Worm (Caenorhabditis elegans) whole organism, L1 larva: ENCODE measurements around the gene F01F1.3.

ENCODE experiments used
- C04F5.9 ChIP-seq: sonication (generic microtip); optimal IDR thresholded peaks from 2 replicates; lab custom pipeline; 2016; ENCODE audit warnings: missing genetic modification characterization, missing compliant biosample characterization
- C16A3.4 ChIP-seq: fragments of 150-350 bp; optimal IDR thresholded peaks from 2 replicates; lab custom pipeline; 2014; ENCODE audit warnings: missing biosample characterization, missing genetic modification characterization
- F16B12.6 ChIP-seq: fragments of 150-350 bp; optimal IDR thresholded peaks from 2 replicates; lab custom pipeline; 2014; ENCODE audit warnings: missing biosample characterization, missing genetic modification characterization
- Y116A8C.19 ChIP-seq: sonication (generic microtip); optimal IDR thresholded peaks from 2 replicates; lab custom pipeline; 2016; ENCODE audit warnings: missing compliant biosample characterization, missing genetic modification characterization, borderline replicate concordance
- aha-1 ChIP-seq: fragments of 150-350 bp; optimal IDR thresholded peaks from 2 replicates; lab custom pipeline; 2014; ENCODE audit warnings: missing biosample characterization, missing genetic modification characterization
- alr-1 ChIP-seq: fragments of 200-800 bp; sonication (Bioruptor generic); optimal IDR thresholded peaks from 2 replicates; lab custom pipeline; 2018; ENCODE audit warnings: borderline replicate concordance, mild to moderate bottlenecking, missing genetic modification characterization, missing compliant biosample characterization
- blmp-1 ChIP-seq: fragments of 150-350 bp; optimal IDR thresholded peaks from 2 replicates; lab custom pipeline; 2014; ENCODE audit warnings: missing biosample characterization, missing genetic modification characterization
- ceh-63 ChIP-seq: fragments of 200-800 bp; sonication (Bioruptor generic); optimal IDR thresholded peaks from 2 replicates; lab custom pipeline; 2018; ENCODE audit warnings: mild to moderate bottlenecking, missing genetic modification characterization, missing compliant biosample characterization
- ceh-82 ChIP-seq, 3 experiments: fragments of 150-350 bp in 1 of 3; sonication (generic microtip) in 2 of 3; optimal IDR thresholded peaks; 2 replicates each; lab custom pipeline; 2014 to 2017; ENCODE audit warnings: missing biosample characterization in 3 of 3, missing genetic modification characterization in 3 of 3
- ceh-88 ChIP-seq: fragments of 200-800 bp; sonication (Bioruptor generic); IDR thresholded peaks from 2 replicates; pipeline ENCODE4 v1.3.6; 2022; ENCODE audit warnings: missing genetic modification characterization, missing compliant biosample characterization
- ceh-90 ChIP-seq: sonication (generic microtip); optimal IDR thresholded peaks from 2 replicates; lab custom pipeline; 2016; ENCODE audit warnings: missing genetic modification characterization, missing compliant biosample characterization
- egl-13 ChIP-seq: sonication (generic microtip); optimal IDR thresholded peaks from 2 replicates; lab custom pipeline; 2016; ENCODE audit warnings: missing genotype, missing genetic modification reagents, missing genetic modification characterization, missing compliant biosample characterization
- egl-27 ChIP-seq, 2 experiments: fragments of 150-350 bp in 1 of 2; sonication (generic microtip); optimal IDR thresholded peaks; 3 replicates each; lab custom pipeline; 2017 to 2018; ENCODE audit warnings: missing biosample characterization in 2 of 2, missing genetic modification characterization in 2 of 2, missing genetic modification reagents in 2 of 2
- elt-3 ChIP-seq, 6 experiments: fragments of 150-350 bp in 1 of 6; sonication (generic microtip); optimal IDR thresholded peaks; 2 replicates each; lab custom pipeline; 2017 to 2018; ENCODE audit warnings: missing biosample characterization in 6 of 6, missing genetic modification characterization in 6 of 6, inconsistent platforms in 1 of 6
- fkh-4 ChIP-seq: sonication (generic microtip); optimal IDR thresholded peaks from 2 replicates; lab custom pipeline; 2016; ENCODE audit warnings: missing compliant biosample characterization, missing genetic modification characterization, borderline replicate concordance
- fkh-8 ChIP-seq: sonication (generic microtip); optimal IDR thresholded peaks from 2 replicates; lab custom pipeline; 2016; ENCODE audit warnings: mild to moderate bottlenecking, missing genetic modification characterization, missing compliant biosample characterization
- fos-1 ChIP-seq: fragments of 150-350 bp; optimal IDR thresholded peaks from 2 replicates; lab custom pipeline; 2014; ENCODE audit warnings: missing biosample characterization, missing genetic modification characterization
- grh-1 ChIP-seq: fragments of 200-800 bp; sonication (Bioruptor generic); IDR thresholded peaks from 2 replicates; pipeline ENCODE4 v1.3.6; 2022; ENCODE audit warnings: missing genetic modification reagents, missing genetic modification characterization, missing compliant biosample characterization
- hpl-2 ChIP-seq: fragments of 150-350 bp; optimal IDR thresholded peaks from 2 replicates; lab custom pipeline; 2014; ENCODE audit warnings: missing biosample characterization, missing genetic modification reagents, missing genetic modification characterization
- irx-1 ChIP-seq: sonication (generic microtip); optimal IDR thresholded peaks from 2 replicates; lab custom pipeline; 2016; ENCODE audit warnings: missing genetic modification characterization, missing compliant biosample characterization
- jun-1 ChIP-seq: fragments of 150-350 bp; optimal IDR thresholded peaks from 2 replicates; lab custom pipeline; 2014; ENCODE audit warnings: missing biosample characterization, missing genetic modification reagents, missing genetic modification characterization
- lin-13 ChIP-seq: fragments of 150-350 bp; optimal IDR thresholded peaks from 2 replicates; lab custom pipeline; 2014; ENCODE audit warnings: missing biosample characterization, missing genetic modification reagents, missing genetic modification characterization
- lin-14 ChIP-seq: fragments of 200-800 bp; sonication (Bioruptor generic); optimal IDR thresholded peaks from 2 replicates; lab custom pipeline; 2018; ENCODE audit warnings: mild to moderate bottlenecking, missing genetic modification characterization, moderate library complexity, missing compliant biosample characterization
- lin-15B ChIP-seq: fragments of 150-350 bp; sonication (generic microtip); optimal IDR thresholded peaks from 3 replicates; lab custom pipeline; 2014; ENCODE audit warnings: missing biosample characterization, missing genetic modification characterization
- lin-39 ChIP-seq: fragments of 150-350 bp; optimal IDR thresholded peaks from 2 replicates; lab custom pipeline; 2014; ENCODE audit warnings: missing biosample characterization, missing genetic modification reagents, missing genetic modification characterization
- lir-3 ChIP-seq: sonication (generic microtip); optimal IDR thresholded peaks from 2 replicates; lab custom pipeline; 2016; ENCODE audit warnings: mild to moderate bottlenecking, missing genetic modification characterization, moderate library complexity, missing compliant biosample characterization; ENCODE audit not compliant: poor library complexity
- lsy-2 ChIP-seq, 2 experiments: fragments of 150-350 bp; optimal IDR thresholded peaks; 2 replicates each; lab custom pipeline; 2014; ENCODE audit warnings: missing biosample characterization in 2 of 2, missing genetic modification characterization in 2 of 2
- mdl-1 ChIP-seq, 2 experiments: fragments of 150-350 bp; optimal IDR thresholded peaks; 2 replicates each; lab custom pipeline; 2014 to 2017; ENCODE audit warnings: missing biosample characterization in 2 of 2, missing genetic modification characterization in 2 of 2, inconsistent platforms in 1 of 2
- mep-1 ChIP-seq: fragments of 150-350 bp; optimal IDR thresholded peaks from 2 replicates; lab custom pipeline; 2014; ENCODE audit warnings: missing biosample characterization, missing genetic modification characterization
- nhr-19 ChIP-seq: fragments of 200-800 bp; sonication (Bioruptor generic); conservative IDR thresholded peaks from 2 replicates; pipeline ENCODE4 v1.3.6; 2022; ENCODE audit warnings: missing genetic modification characterization, missing compliant biosample characterization
- nhr-20 ChIP-seq: sonication (generic microtip); optimal IDR thresholded peaks from 2 replicates; lab custom pipeline; 2016; ENCODE audit warnings: mild to moderate bottlenecking, missing genetic modification characterization, missing compliant biosample characterization
- nhr-237 ChIP-seq: fragments of 150-350 bp; optimal IDR thresholded peaks from 2 replicates; lab custom pipeline; 2014; ENCODE audit warnings: missing biosample characterization, missing genetic modification characterization
- nhr-47 ChIP-seq: sonication (generic microtip); optimal IDR thresholded peaks from 2 replicates; lab custom pipeline; 2016; ENCODE audit warnings: mild to moderate bottlenecking, missing genetic modification characterization, moderate library complexity, missing compliant biosample characterization
- nhr-76 ChIP-seq: sonication (generic microtip); optimal IDR thresholded peaks from 2 replicates; lab custom pipeline; 2017; ENCODE audit warnings: missing biosample characterization, missing genetic modification characterization
- nhr-77 ChIP-seq: fragments of 150-350 bp; optimal IDR thresholded peaks from 2 replicates; lab custom pipeline; 2014; ENCODE audit warnings: missing biosample characterization, missing genetic modification characterization
- nhr-85 ChIP-seq: sonication (generic microtip); peaks from one replicate; lab custom pipeline; 2016; ENCODE audit warnings: missing genetic modification characterization, inconsistent platforms, missing compliant biosample characterization
- pag-3 ChIP-seq: sonication (generic microtip); optimal IDR thresholded peaks from 2 replicates; lab custom pipeline; 2017; ENCODE audit warnings: missing genetic modification characterization, mild to moderate bottlenecking, missing compliant biosample characterization, antibody characterized with exemption, borderline replicate concordance; ENCODE audit not compliant: insufficient read depth
- pax-3 ChIP-seq: fragments of 200-800 bp; sonication (Bioruptor generic); optimal IDR thresholded peaks from 2 replicates; lab custom pipeline; 2018; ENCODE audit warnings: mild to moderate bottlenecking, missing genetic modification characterization, moderate library complexity, missing compliant biosample characterization
- pqm-1 ChIP-seq: sonication (generic microtip); optimal IDR thresholded peaks from 3 replicates; lab custom pipeline; 2017; ENCODE audit warnings: missing biosample characterization, missing genetic modification characterization
- rnt-1 ChIP-seq: sonication (generic microtip); optimal IDR thresholded peaks from 2 replicates; lab custom pipeline; 2016; ENCODE audit warnings: mild to moderate bottlenecking, missing genetic modification characterization, moderate library complexity, missing compliant biosample characterization
- skn-1 ChIP-seq: fragments of 150-350 bp; optimal IDR thresholded peaks from 2 replicates; lab custom pipeline; 2014; ENCODE audit warnings: missing biosample characterization, missing genetic modification characterization
- snu-23 ChIP-seq: sonication (generic microtip); optimal IDR thresholded peaks from 2 replicates; lab custom pipeline; 2016; ENCODE audit warnings: missing genetic modification characterization, missing compliant biosample characterization
- sox-4 ChIP-seq: sonication (generic microtip); optimal IDR thresholded peaks from 2 replicates; lab custom pipeline; 2016; ENCODE audit warnings: missing genetic modification characterization, missing compliant biosample characterization
- swsn-7 ChIP-seq: sonication (generic microtip); optimal IDR thresholded peaks from 2 replicates; lab custom pipeline; 2016; ENCODE audit warnings: missing genetic modification characterization, missing compliant biosample characterization
- tbx-2 ChIP-seq: sonication (generic microtip); optimal IDR thresholded peaks from 2 replicates; lab custom pipeline; 2016; ENCODE audit warnings: missing genetic modification characterization, missing compliant biosample characterization
- unc-30 ChIP-seq: sonication (generic microtip); optimal IDR thresholded peaks from 2 replicates; lab custom pipeline; 2017; ENCODE audit warnings: missing biosample characterization, missing genetic modification characterization
- unc-98 ChIP-seq: fragments of 200-800 bp; sonication (Bioruptor generic); IDR thresholded peaks from 2 replicates; pipeline ENCODE4 v1.3.6; 2022; ENCODE audit warnings: missing genetic modification characterization, missing compliant biosample characterization
- zag-1 ChIP-seq: fragments of 150-350 bp; optimal IDR thresholded peaks from 2 replicates; lab custom pipeline; 2014; ENCODE audit warnings: missing biosample characterization, missing genetic modification characterization
- ztf-4 ChIP-seq: fragments of 150-350 bp; optimal IDR thresholded peaks from 2 replicates; lab custom pipeline; 2014; ENCODE audit warnings: missing biosample characterization, missing genetic modification characterization

F01F1.3 gene

ce11 chrIII:5853240-5853639, 18.5 kb upstream of the F01F1.3 start, which contains the start of gene ddx-23 (continued):
- no peak for TF ChIP-seq ceh-90 (tag; lab: Kevin White, UChicago)
- peak; percentile 10 for TF ChIP-seq lin-13
- TF ChIP-seq rnt-1 (tag; lab: Kevin White, UChicago): peak; percentile 9
- no peak for TF ChIP-seq lin-14 (GFP tag; lab: Kevin White, UChicago)
- TF ChIP-seq nhr-20 (tag; lab: Kevin White, UChicago): peak; percentile 38
- TF ChIP-seq swsn-7: peak; percentile 12
- peak; percentile 1 for TF ChIP-seq lir-3
- TF ChIP-seq pax-3 (tag; lab: Kevin White, UChicago): no peak
- no peak for TF ChIP-seq blmp-1
- TF ChIP-seq unc-98 (GFP tag; lab: Robert Waterston, UW): no peak
- no peak for TF ChIP-seq nhr-77 (tag; lab: Kevin White, UChicago)
- no peak for TF ChIP-seq grh-1 (GFP tag; lab: Robert Waterston, UW)
- no peak for TF ChIP-seq elt-3 (tag; optimal IDR thresholded peaks at IDR 0.05; lab: Kevin White, UChicago)
- TF ChIP-seq egl-27 (tag; optimal IDR thresholded peaks at IDR 0.05; lab: Kevin White, UChicago): no peak
- no peak for TF ChIP-seq pag-3
- no peak for TF ChIP-seq egl-13
- no peak for TF ChIP-seq nhr-85 (tag; lab: Kevin White, UChicago)
- no peak for TF ChIP-seq nhr-76 (tag; lab: Kevin White, UChicago)
- 0 out of 2 replicates have a peak, but pooled peaks have one; percentile 2 for TF ChIP-seq nhr-19 (GFP tag; lab: Robert Waterston, UW)
- no peak for TF ChIP-seq ceh-88 (GFP tag; lab: Robert Waterston, UW)
- TF ChIP-seq Y116A8C.19 (tag; lab: Kevin White, UChicago): no peak
- TF ChIP-seq jun-1 (tag; lab: Kevin White, UChicago): no peak
- TF ChIP-seq snu-23 (GFP tag; lab: Kevin White, UChicago): peak; percentile 38
- no peak for TF ChIP-seq C16A3.4
- TF ChIP-seq lin-15B (tag; lab: Kevin White, UChicago): no peak
- no peak for TF ChIP-seq fkh-8
- TF ChIP-seq nhr-237 (tag; lab: Kevin White, UChicago): no peak
- TF ChIP-seq ceh-82 (tag; optimal IDR thresholded peaks at IDR 0.05; lab: Kevin White, UChicago): no peak
- peak; percentile 45 for TF ChIP-seq ztf-4 (tag; lab: Kevin White, UChicago)
- TF ChIP-seq lsy-2 (tag; optimal IDR thresholded peaks at IDR 0.05; lab: Kevin White, UChicago): peak in 1 of 2 experiments; percentile 17
- TF ChIP-seq zag-1 (tag; lab: Kevin White, UChicago): no peak
- TF ChIP-seq hpl-2 (GFP tag; lab: Kevin White, UChicago): no peak
- TF ChIP-seq unc-30 (tag; lab: Kevin White, UChicago): no peak
- no peak for TF ChIP-seq fos-1 (tag; lab: Kevin White, UChicago)
- TF ChIP-seq mep-1 (tag; lab: Kevin White, UChicago): peak; percentile 29
- TF ChIP-seq aha-1 (tag; lab: Kevin White, UChicago): no peak
- TF ChIP-seq skn-1 (tag; lab: Kevin White, UChicago): no peak
- TF ChIP-seq irx-1 (tag; lab: Kevin White, UChicago): no peak
- TF ChIP-seq lin-39: no peak
- TF ChIP-seq F16B12.6: no peak
- TF ChIP-seq sox-4 (tag; lab: Kevin White, UChicago): no peak
- no peak for TF ChIP-seq ceh-63 (GFP tag; lab: Kevin White, UChicago)
- no peak for TF ChIP-seq pqm-1 (tag; lab: Kevin White, UChicago)
- TF ChIP-seq fkh-4 (tag; lab: Kevin White, UChicago): no peak
- no peak for TF ChIP-seq alr-1
- no peak for TF ChIP-seq mdl-1 (tag; optimal IDR thresholded peaks at IDR 0.05; lab: Kevin White, UChicago)
- peak; percentile 55 for TF ChIP-seq nhr-47 (tag; lab: Kevin White, UChicago)
- no peak for TF ChIP-seq C04F5.9 (tag; lab: Kevin White, UChicago)
- TF ChIP-seq tbx-2 (tag; lab: Kevin White, UChicago): no peak
